Fruit fly (Drosophila melanogaster): ENCODE measurements around the gene ear.

dm6 chr3R:15319912-15320746, 427 bp upstream of the ear start, which contains the start of the genes CG6276 and CG44040:
- TF ChIP-seq CG8319 (GFP tag; optimal IDR thresholded peaks at IDR 0.05) (no peak), esn (GFP tag; optimal IDR thresholded peaks at IDR 0.05) (peak; percentile 76), cyc (GFP tag; optimal IDR thresholded peaks at IDR 0.05) (peak; percentile 37), CG6854 (GFP tag; optimal IDR thresholded peaks at IDR 0.05) (no peak), Lpt (GFP tag; optimal IDR thresholded peaks at IDR 0.05) (peak; percentile 2), CG11762 (GFP tag; optimal IDR thresholded peaks at IDR 0.05; ENCODE audit: insufficient read depth) (peak; percentile 16), CG1621 (tag; optimal IDR thresholded peaks at IDR 0.05) (peak; percentile 26), Hr39 (GFP tag; optimal IDR thresholded peaks at IDR 0.05) (peak; percentile 55)
